Worm (Caenorhabditis elegans) whole organism, L4 larva: Measurements from ENCODE around the gene rnf-113.

Source experiments
- Y5F2A.4 ChIP-seq: fragments of 200-800 bp; sonication (Bioruptor generic); optimal IDR thresholded peaks from 2 replicates; lab custom pipeline; 2018; ENCODE audit warnings: mild to moderate bottlenecking, missing genetic modification characterization, missing compliant biosample characterization
- ceh-44 ChIP-seq: fragments of 200-800 bp; sonication (Bioruptor generic); IDR thresholded peaks from 2 replicates; pipeline ENCODE4 v1.3.6; 2022; ENCODE audit warnings: missing genetic modification reagents, missing genetic modification characterization, missing compliant biosample characterization
- daf-12 ChIP-seq: fragments of 150-350 bp; optimal IDR thresholded peaks from 2 replicates; lab custom pipeline; 2014; ENCODE audit warnings: missing biosample characterization, missing genetic modification reagents, missing genetic modification characterization
- nhr-77 ChIP-seq: fragments of 150-350 bp; optimal IDR thresholded peaks from 2 replicates; lab custom pipeline; 2014; ENCODE audit warnings: missing biosample characterization, missing genetic modification characterization
- unc-39 ChIP-seq: sonication (generic microtip); optimal IDR thresholded peaks from 2 replicates; lab custom pipeline; 2017; ENCODE audit warnings: missing biosample characterization, missing genetic modification characterization
- zfp-3 ChIP-seq: fragments of 200-800 bp; sonication (Bioruptor generic); conservative IDR thresholded peaks from 2 replicates; pipeline ENCODE4 v1.3.6; 2022; ENCODE audit warnings: missing genetic modification reagents, missing genetic modification characterization, missing compliant biosample characterization

ce11 chrIII:10758422-10758821 lies 982 bp upstream of the rnf-113 start, which contains the start of gene K01G5.10:
- TF ChIP-seq daf-12 (tag; lab: Kevin White, UChicago) (no peak), zfp-3 (GFP tag; lab: Robert Waterston, UW) (no peak), ceh-44 (GFP tag; lab: Robert Waterston, UW) (no peak), nhr-77 (tag; lab: Kevin White, UChicago) (no peak), Y5F2A.4 (no peak), unc-39 (tag; lab: Kevin White, UChicago) (no peak)
